Fruit fly (Drosophila melanogaster) whole organism: ENCODE results near the gene Acsf2.

Experiments used
- CG8478 ChIP-seq: fragments of >200 bp; optimal IDR thresholded peaks from 2 replicates; lab custom pipeline; 2018; ENCODE audit warnings: inconsistent platforms
- psq ChIP-seq: fragments of >200 bp; optimal IDR thresholded peaks from 2 replicates; lab custom pipeline; 2017

dm6 chr2L:5305240-5305875, 36.7 kb downstream of the Acsf2 start:
- TF ChIP-seq psq (no peak), CG8478 (no peak)
